Worm (Caenorhabditis elegans) whole organism, L1 larva: Measurements from ENCODE around the gene ZC8.6.
A peak's percentile ranks its signal among the peaks of the same experiment; 100 is the strongest.

ENCODE experiments used
- C16A3.4 ChIP-seq: fragments of 150-350 bp; optimal IDR thresholded peaks from 2 replicates; lab custom pipeline; 2014; ENCODE audit warnings: missing biosample characterization, missing genetic modification characterization
- alr-1 ChIP-seq: fragments of 200-800 bp; sonication (Bioruptor generic); optimal IDR thresholded peaks from 2 replicates; lab custom pipeline; 2018; ENCODE audit warnings: borderline replicate concordance, mild to moderate bottlenecking, missing genetic modification characterization, missing compliant biosample characterization
- ama-1 ChIP-seq: fragments of 150-350 bp; optimal IDR thresholded peaks from 2 replicates; lab custom pipeline; 2014
- ceh-8 ChIP-seq: fragments of 200-800 bp; sonication (Bioruptor generic); optimal IDR thresholded peaks from 2 replicates; lab custom pipeline; 2018; ENCODE audit warnings: mild to moderate bottlenecking, missing genetic modification characterization, moderate library complexity, missing compliant biosample characterization
- ceh-82 ChIP-seq, 3 experiments: fragments of 150-350 bp in 1 of 3; sonication (generic microtip) in 2 of 3; optimal IDR thresholded peaks; 2 replicates each; lab custom pipeline; 2014 to 2017; ENCODE audit warnings: missing biosample characterization in 3 of 3, missing genetic modification characterization in 3 of 3
- ceh-88 ChIP-seq: fragments of 200-800 bp; sonication (Bioruptor generic); IDR thresholded peaks from 2 replicates; pipeline ENCODE4 v1.3.6; 2022; ENCODE audit warnings: missing genetic modification characterization, missing compliant biosample characterization
- ceh-90 ChIP-seq: sonication (generic microtip); optimal IDR thresholded peaks from 2 replicates; lab custom pipeline; 2016; ENCODE audit warnings: missing genetic modification characterization, missing compliant biosample characterization
- dpl-1 ChIP-seq, 3 experiments: fragments of 150-350 bp in 2 of 3; sonication (generic microtip) in 1 of 3; optimal IDR thresholded peaks; 2 replicates each; lab custom pipeline; 2014 to 2017; ENCODE audit warnings: missing biosample characterization in 3 of 3, missing genetic modification characterization in 3 of 3, missing genetic modification reagents in 3 of 3
- dsc-1 ChIP-seq: sonication (generic microtip); optimal IDR thresholded peaks from 2 replicates; lab custom pipeline; 2016; ENCODE audit warnings: mild to moderate bottlenecking, missing genetic modification characterization, missing compliant biosample characterization
- efl-1 ChIP-seq, 4 experiments: fragments of 150-350 bp; optimal IDR thresholded peaks in 3 of 4; peaks in 1 of 4; 1 replicate in 1 of 4; 2 replicates in 3 of 4; lab custom pipeline; 2014; ENCODE audit warnings: missing biosample characterization in 2 of 4, missing genetic modification characterization in 2 of 4, missing genetic modification reagents in 2 of 4
- efl-3 ChIP-seq: fragments of 200-800 bp; sonication (Bioruptor generic); optimal IDR thresholded peaks from 2 replicates; lab custom pipeline; 2018; ENCODE audit warnings: mild to moderate bottlenecking, missing genetic modification characterization, missing compliant biosample characterization
- egl-13 ChIP-seq: sonication (generic microtip); optimal IDR thresholded peaks from 2 replicates; lab custom pipeline; 2016; ENCODE audit warnings: missing genotype, missing genetic modification reagents, missing genetic modification characterization, missing compliant biosample characterization
- elt-2 ChIP-seq: sonication (generic microtip); optimal IDR thresholded peaks from 2 replicates; lab custom pipeline; 2016; ENCODE audit warnings: missing genetic modification characterization, mild to moderate bottlenecking, inconsistent platforms, missing compliant biosample characterization, missing genetic modification reagents
- ets-5 ChIP-seq: fragments of 200-800 bp; sonication (Bioruptor generic); IDR thresholded peaks from 2 replicates; pipeline ENCODE4 v1.3.6; 2022; ENCODE audit warnings: missing genetic modification characterization, missing compliant biosample characterization
- fkh-10 ChIP-seq: sonication (generic microtip); optimal IDR thresholded peaks from 2 replicates; lab custom pipeline; 2017; ENCODE audit warnings: missing biosample characterization, missing genetic modification reagents, missing genetic modification characterization
- fkh-8 ChIP-seq: sonication (generic microtip); optimal IDR thresholded peaks from 2 replicates; lab custom pipeline; 2016; ENCODE audit warnings: mild to moderate bottlenecking, missing genetic modification characterization, missing compliant biosample characterization
- fos-1 ChIP-seq: fragments of 150-350 bp; optimal IDR thresholded peaks from 2 replicates; lab custom pipeline; 2014; ENCODE audit warnings: missing biosample characterization, missing genetic modification characterization
- grh-1 ChIP-seq: fragments of 200-800 bp; sonication (Bioruptor generic); IDR thresholded peaks from 2 replicates; pipeline ENCODE4 v1.3.6; 2022; ENCODE audit warnings: missing genetic modification reagents, missing genetic modification characterization, missing compliant biosample characterization
- hlh-17 ChIP-seq: fragments of 200-800 bp; sonication (Bioruptor generic); optimal IDR thresholded peaks from 2 replicates; lab custom pipeline; 2018; ENCODE audit warnings: missing genetic modification characterization, mild to moderate bottlenecking, missing compliant biosample characterization, moderate library complexity, borderline replicate concordance
- hpl-2 ChIP-seq: fragments of 150-350 bp; optimal IDR thresholded peaks from 2 replicates; lab custom pipeline; 2014; ENCODE audit warnings: missing biosample characterization, missing genetic modification reagents, missing genetic modification characterization
- irx-1 ChIP-seq: sonication (generic microtip); optimal IDR thresholded peaks from 2 replicates; lab custom pipeline; 2016; ENCODE audit warnings: missing genetic modification characterization, missing compliant biosample characterization
- isw-1 ChIP-seq: fragments of 200-800 bp; sonication (Bioruptor generic); IDR thresholded peaks from 2 replicates; pipeline ENCODE4 v1.3.6; 2022; ENCODE audit warnings: missing genetic modification characterization, missing compliant biosample characterization
- jun-1 ChIP-seq: fragments of 150-350 bp; optimal IDR thresholded peaks from 2 replicates; lab custom pipeline; 2014; ENCODE audit warnings: missing biosample characterization, missing genetic modification reagents, missing genetic modification characterization
- lin-14 ChIP-seq: fragments of 200-800 bp; sonication (Bioruptor generic); optimal IDR thresholded peaks from 2 replicates; lab custom pipeline; 2018; ENCODE audit warnings: mild to moderate bottlenecking, missing genetic modification characterization, moderate library complexity, missing compliant biosample characterization
- lin-35 ChIP-seq, 2 experiments: fragments of 150-350 bp; optimal IDR thresholded peaks; 2 replicates each; lab custom pipeline; 2014; ENCODE audit warnings: missing biosample characterization in 2 of 2, missing genetic modification characterization in 2 of 2, missing genetic modification reagents in 2 of 2
- lin-39 ChIP-seq: fragments of 150-350 bp; optimal IDR thresholded peaks from 2 replicates; lab custom pipeline; 2014; ENCODE audit warnings: missing biosample characterization, missing genetic modification reagents, missing genetic modification characterization
- lir-3 ChIP-seq: sonication (generic microtip); optimal IDR thresholded peaks from 2 replicates; lab custom pipeline; 2016; ENCODE audit warnings: mild to moderate bottlenecking, missing genetic modification characterization, moderate library complexity, missing compliant biosample characterization; ENCODE audit not compliant: poor library complexity
- mdl-1 ChIP-seq, 2 experiments: fragments of 150-350 bp; optimal IDR thresholded peaks; 2 replicates each; lab custom pipeline; 2014 to 2017; ENCODE audit warnings: missing biosample characterization in 2 of 2, missing genetic modification characterization in 2 of 2, inconsistent platforms in 1 of 2
- mef-2 ChIP-seq: fragments of 150-350 bp; optimal IDR thresholded peaks from 2 replicates; lab custom pipeline; 2014; ENCODE audit warnings: missing biosample characterization, missing genetic modification characterization
- nhr-19 ChIP-seq: fragments of 200-800 bp; sonication (Bioruptor generic); conservative IDR thresholded peaks from 2 replicates; pipeline ENCODE4 v1.3.6; 2022; ENCODE audit warnings: missing genetic modification characterization, missing compliant biosample characterization
- nhr-20 ChIP-seq: sonication (generic microtip); optimal IDR thresholded peaks from 2 replicates; lab custom pipeline; 2016; ENCODE audit warnings: mild to moderate bottlenecking, missing genetic modification characterization, missing compliant biosample characterization
- nhr-237 ChIP-seq: fragments of 150-350 bp; optimal IDR thresholded peaks from 2 replicates; lab custom pipeline; 2014; ENCODE audit warnings: missing biosample characterization, missing genetic modification characterization
- nhr-28 ChIP-seq: fragments of 150-350 bp; optimal IDR thresholded peaks from 2 replicates; lab custom pipeline; 2014; ENCODE audit warnings: missing biosample characterization, missing genetic modification characterization
- nhr-47 ChIP-seq: sonication (generic microtip); optimal IDR thresholded peaks from 2 replicates; lab custom pipeline; 2016; ENCODE audit warnings: mild to moderate bottlenecking, missing genetic modification characterization, moderate library complexity, missing compliant biosample characterization
- nhr-84 ChIP-seq: sonication (generic microtip); optimal IDR thresholded peaks from 2 replicates; lab custom pipeline; 2017; ENCODE audit warnings: missing biosample characterization, missing genetic modification characterization
- nhr-85 ChIP-seq: sonication (generic microtip); peaks from one replicate; lab custom pipeline; 2016; ENCODE audit warnings: missing genetic modification characterization, inconsistent platforms, missing compliant biosample characterization
- snpc-4 ChIP-seq: fragments of 150-350 bp; optimal IDR thresholded peaks from 2 replicates; lab custom pipeline; 2014; ENCODE audit warnings: missing biosample characterization, missing genetic modification characterization
- snu-23 ChIP-seq: sonication (generic microtip); optimal IDR thresholded peaks from 2 replicates; lab custom pipeline; 2016; ENCODE audit warnings: missing genetic modification characterization, missing compliant biosample characterization
- sox-4 ChIP-seq: sonication (generic microtip); optimal IDR thresholded peaks from 2 replicates; lab custom pipeline; 2016; ENCODE audit warnings: missing genetic modification characterization, missing compliant biosample characterization
- tlp-1 ChIP-seq: fragments of 150-350 bp; optimal IDR thresholded peaks from 2 replicates; lab custom pipeline; 2014; ENCODE audit warnings: missing biosample characterization, missing genetic modification characterization
- unc-130 ChIP-seq: fragments of 150-350 bp; optimal IDR thresholded peaks from 2 replicates; lab custom pipeline; 2017; ENCODE audit warnings: missing biosample characterization, missing genetic modification characterization, inconsistent platforms
- unc-86 ChIP-seq: sonication (generic microtip); optimal IDR thresholded peaks from 2 replicates; lab custom pipeline; 2016; ENCODE audit warnings: missing genetic modification characterization, missing compliant biosample characterization
- unc-98 ChIP-seq: fragments of 200-800 bp; sonication (Bioruptor generic); IDR thresholded peaks from 2 replicates; pipeline ENCODE4 v1.3.6; 2022; ENCODE audit warnings: missing genetic modification characterization, missing compliant biosample characterization
- zip-4 ChIP-seq: fragments of 200-800 bp; sonication (Bioruptor generic); optimal IDR thresholded peaks from 2 replicates; lab custom pipeline; 2018; ENCODE audit warnings: mild to moderate bottlenecking, missing genetic modification characterization, moderate library complexity, missing compliant biosample characterization

ZC8.6 gene

ce11 chrX:4981579-4981978 is 15.8 kb downstream of the ZC8.6 start:
- TF ChIP-seq nhr-237 (no peak), ceh-88 (GFP tag; lab: Robert Waterston, UW) (no peak), ama-1 (no peak), mef-2 (no peak), fkh-8 (tag; lab: Kevin White, UChicago) (no peak), snpc-4 (no peak), lin-35 (GFP tag; optimal IDR thresholded peaks at IDR 0.05; lab: Kevin White, UChicago) (no peak), nhr-85 (no peak), hlh-17 (no peak), dsc-1 (tag; lab: Kevin White, UChicago) (no peak), ceh-8 (GFP tag; lab: Kevin White, UChicago) (no peak), ceh-82 (tag; optimal IDR thresholded peaks at IDR 0.05; lab: Kevin White, UChicago) (no peak), ceh-90 (no peak), nhr-84 (tag; lab: Kevin White, UChicago) (no peak), lin-14 (no peak)

ce11 chrX:4981059-4981458 is 16.3 kb downstream of the ZC8.6 start:
- TF ChIP-seq lin-14 (peak; percentile 55), efl-1 (optimal IDR thresholded peaks at IDR 0.05; lab: Kevin White, UChicago) (no peak), efl-1 (GFP tag; optimal IDR thresholded peaks at IDR 0.05 in 1 of 2; lab: Kevin White, UChicago) (peak in 1 of 2 experiments; percentile 23), unc-86 (peak; percentile 6), fos-1 (tag; lab: Kevin White, UChicago) (no peak)
- TF ChIP-seq, all 84 proteins: peak for 3

DNA sequence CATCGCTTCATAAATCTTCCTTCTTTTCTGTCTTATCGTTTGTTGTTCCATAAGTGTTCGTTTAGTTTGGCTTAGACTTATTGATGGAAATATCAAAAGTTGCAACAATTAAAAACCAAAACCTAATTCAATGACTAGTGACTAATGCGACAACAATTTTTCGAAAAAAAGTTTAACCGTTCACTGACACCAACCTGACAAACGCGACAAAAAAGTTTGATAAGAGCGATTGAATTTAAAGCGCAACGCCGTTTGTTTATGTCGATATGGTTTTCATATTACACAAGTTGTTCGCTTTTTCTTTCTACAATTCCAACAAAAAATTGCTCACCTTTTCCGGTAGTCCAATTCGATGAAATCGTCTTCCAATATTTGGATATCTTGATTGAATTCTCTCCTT is 18.3 kb downstream of the ZC8.6 start:
- no peak for TF ChIP-seq nhr-20 (tag; lab: Kevin White, UChicago)
- no peak for TF ChIP-seq unc-98 (GFP tag; lab: Robert Waterston, UW)
- TF ChIP-seq unc-130 = no peak
- TF ChIP-seq alr-1 = no peak
- no peak for TF ChIP-seq nhr-47 (tag; lab: Kevin White, UChicago)
- no peak for TF ChIP-seq ceh-82 (tag; optimal IDR thresholded peaks at IDR 0.05; lab: Kevin White, UChicago)
- no peak for TF ChIP-seq mdl-1 (tag; optimal IDR thresholded peaks at IDR 0.05; lab: Kevin White, UChicago)
- TF ChIP-seq snu-23 (GFP tag; lab: Kevin White, UChicago) = no peak
- TF ChIP-seq hlh-17 = no peak
- TF ChIP-seq unc-86 = no peak
- TF ChIP-seq elt-2 (tag; lab: Kevin White, UChicago) = no peak
- no peak for TF ChIP-seq tlp-1 (tag; lab: Kevin White, UChicago)
- no peak for TF ChIP-seq zip-4 (GFP tag; lab: Kevin White, UChicago)
- TF ChIP-seq fkh-10 (GFP tag; lab: Kevin White, UChicago) = no peak
- TF ChIP-seq ets-5 (GFP tag; lab: Robert Waterston, UW) = no peak
- TF ChIP-seq dpl-1 (GFP tag; optimal IDR thresholded peaks at IDR 0.05; lab: Kevin White, UChicago) = no peak
- no peak for TF ChIP-seq hpl-2 (GFP tag; lab: Kevin White, UChicago)
- TF ChIP-seq jun-1 (tag; lab: Kevin White, UChicago) = no peak

ce11 chrX:4978103-4978502 is 19.3 kb downstream of the ZC8.6 start:
- TF ChIP-seq isw-1 (GFP tag; lab: Robert Waterston, UW) (no peak), jun-1 (tag; lab: Kevin White, UChicago) (no peak), nhr-84 (tag; lab: Kevin White, UChicago) (no peak), ets-5 (GFP tag; lab: Robert Waterston, UW) (no peak), nhr-19 (no peak), ceh-82 (tag; optimal IDR thresholded peaks at IDR 0.05; lab: Kevin White, UChicago) (no peak), lir-3 (tag; lab: Kevin White, UChicago) (no peak), efl-3 (GFP tag; lab: Kevin White, UChicago) (no peak), fkh-8 (tag; lab: Kevin White, UChicago) (no peak), egl-13 (tag; lab: Kevin White, UChicago) (no peak), C16A3.4 (tag; lab: Kevin White, UChicago) (no peak), nhr-28 (no peak), unc-130 (no peak), sox-4 (no peak), grh-1 (no peak), elt-2 (tag; lab: Kevin White, UChicago) (no peak), lin-39 (tag; lab: Kevin White, UChicago) (no peak), irx-1 (tag; lab: Kevin White, UChicago) (no peak)
